Worm (Caenorhabditis elegans) whole organism, late embryonic: ENCODE results near the gene mrps-2.
"Not testable (repeated sequence)": the region's sequence is repeated elsewhere in the genome, so short reads cannot be mapped to it uniquely, and the experiment has no call there.

ENCODE experiments used
- K09A11.1 ChIP-seq: sonication (generic microtip); optimal IDR thresholded peaks from 2 replicates; lab custom pipeline; 2017; ENCODE audit warnings: antibody characterized with exemption, mild to moderate bottlenecking, missing genetic modification characterization, missing compliant biosample characterization; ENCODE audit not compliant: insufficient read depth
- ahr-1 ChIP-seq: sonication (generic microtip); optimal IDR thresholded peaks from 2 replicates; lab custom pipeline; 2016; ENCODE audit warnings: missing genetic modification characterization, missing compliant biosample characterization
- ceh-18 ChIP-seq: sonication (generic microtip); optimal IDR thresholded peaks from 2 replicates; lab custom pipeline; 2016; ENCODE audit warnings: missing genetic modification characterization, missing compliant biosample characterization
- ceh-30 ChIP-seq: fragments of 150-350 bp; optimal IDR thresholded peaks from 2 replicates; lab custom pipeline; 2014; ENCODE audit warnings: missing biosample characterization, missing genetic modification characterization
- ceh-31 ChIP-seq: sonication (generic microtip); optimal IDR thresholded peaks from 2 replicates; lab custom pipeline; 2016; ENCODE audit warnings: missing genetic modification characterization, missing compliant biosample characterization
- ceh-45 ChIP-seq: fragments of 200-800 bp; sonication (Bioruptor generic); IDR thresholded peaks from 2 replicates; pipeline ENCODE4 v1.3.6; 2022; ENCODE audit warnings: missing genetic modification reagents, missing genetic modification characterization, missing compliant biosample characterization
- ceh-48 ChIP-seq: sonication (generic microtip); optimal IDR thresholded peaks from 2 replicates; lab custom pipeline; 2016; ENCODE audit warnings: missing genetic modification characterization, inconsistent platforms, missing compliant biosample characterization
- ceh-6 ChIP-seq: fragments of 200-800 bp; sonication (Bioruptor generic); optimal IDR thresholded peaks from 2 replicates; lab custom pipeline; 2018; ENCODE audit warnings: mild to moderate bottlenecking, missing genetic modification characterization, missing compliant biosample characterization
- ceh-9 ChIP-seq: sonication (generic microtip); optimal IDR thresholded peaks from 2 replicates; lab custom pipeline; 2016; ENCODE audit warnings: mild to moderate bottlenecking, missing genetic modification characterization, inconsistent platforms, missing compliant biosample characterization
- dve-1 ChIP-seq: sonication (generic microtip); optimal IDR thresholded peaks from 2 replicates; lab custom pipeline; 2017; ENCODE audit warnings: antibody characterized with exemption, mild to moderate bottlenecking, missing genetic modification characterization, missing compliant biosample characterization
- elt-2 ChIP-seq: sonication (generic microtip); optimal IDR thresholded peaks from 2 replicates; lab custom pipeline; 2016; ENCODE audit warnings: missing genetic modification reagents, missing genetic modification characterization, missing compliant biosample characterization
- elt-4 ChIP-seq: sonication (generic microtip); optimal IDR thresholded peaks from 2 replicates; lab custom pipeline; 2016; ENCODE audit warnings: missing genetic modification characterization, missing compliant biosample characterization
- fax-1 ChIP-seq: sonication (generic microtip); optimal IDR thresholded peaks from 2 replicates; lab custom pipeline; 2016; ENCODE audit warnings: missing genotype, missing genetic modification characterization, missing compliant biosample characterization
- fkh-10 ChIP-seq: fragments of 150-350 bp; optimal IDR thresholded peaks from 2 replicates; lab custom pipeline; 2014; ENCODE audit warnings: missing biosample characterization, missing genetic modification reagents, missing genetic modification characterization
- gmeb-2 ChIP-seq: sonication (generic microtip); optimal IDR thresholded peaks from 2 replicates; lab custom pipeline; 2016; ENCODE audit warnings: missing genetic modification characterization, inconsistent platforms, missing compliant biosample characterization
- hlh-13 ChIP-seq: fragments of 200-800 bp; sonication (Bioruptor generic); optimal IDR thresholded peaks from 2 replicates; lab custom pipeline; 2018; ENCODE audit warnings: mild to moderate bottlenecking, missing genetic modification characterization, missing compliant biosample characterization
- hlh-6 ChIP-seq: sonication (generic microtip); optimal IDR thresholded peaks from 2 replicates; lab custom pipeline; 2016; ENCODE audit warnings: missing genotype, missing genetic modification characterization, missing compliant biosample characterization
- mec-3 ChIP-seq: sonication (generic microtip); optimal IDR thresholded peaks from 2 replicates; lab custom pipeline; 2016; ENCODE audit warnings: borderline replicate concordance, missing genetic modification characterization, missing compliant biosample characterization
- pha-2 ChIP-seq: sonication (generic microtip); optimal IDR thresholded peaks from 2 replicates; lab custom pipeline; 2017; ENCODE audit warnings: mild to moderate bottlenecking, missing genetic modification characterization, missing compliant biosample characterization
- pha-4 ChIP-seq: fragments of 150-350 bp; optimal IDR thresholded peaks from 2 replicates; lab custom pipeline; 2018; ENCODE audit warnings: missing biosample characterization, missing genetic modification reagents, missing genetic modification characterization
- pros-1 ChIP-seq: fragments of 150-350 bp; optimal IDR thresholded peaks from 2 replicates; lab custom pipeline; 2014; ENCODE audit warnings: missing biosample characterization, missing genetic modification reagents, missing genetic modification characterization
- tbx-2 ChIP-seq: sonication (generic microtip); optimal IDR thresholded peaks from 2 replicates; lab custom pipeline; 2016; ENCODE audit warnings: missing genetic modification characterization, missing compliant biosample characterization
- tbx-7 ChIP-seq: sonication (generic microtip); optimal IDR thresholded peaks from 2 replicates; lab custom pipeline; 2016; ENCODE audit warnings: missing genotype, missing genetic modification characterization, missing compliant biosample characterization
- unc-3 ChIP-seq, 2 experiments: fragments of 200-800 bp in 1 of 2; sonication (Bioruptor generic) in 1 of 2; sonication (generic microtip) in 1 of 2; conservative IDR thresholded peaks in 1 of 2; optimal IDR thresholded peaks in 1 of 2; 2 replicates each; pipeline versions ENCODE4 v1.3.6 to Lab custom; 2016 to 2022; ENCODE audit warnings: missing compliant biosample characterization in 2 of 2, missing genetic modification characterization in 2 of 2, missing genetic modification reagents in 1 of 2
- unc-42 ChIP-seq: sonication (generic microtip); optimal IDR thresholded peaks from 2 replicates; lab custom pipeline; 2016; ENCODE audit warnings: missing genotype, missing genetic modification characterization, missing compliant biosample characterization
- unc-55 ChIP-seq: sonication (generic microtip); optimal IDR thresholded peaks from 2 replicates; lab custom pipeline; 2017; ENCODE audit warnings: missing biosample characterization, missing genetic modification reagents, missing genetic modification characterization
- unc-86 ChIP-seq: sonication (generic microtip); optimal IDR thresholded peaks from 2 replicates; lab custom pipeline; 2016; ENCODE audit warnings: missing genetic modification characterization, missing compliant biosample characterization

The mrps-2 gene

DNA sequence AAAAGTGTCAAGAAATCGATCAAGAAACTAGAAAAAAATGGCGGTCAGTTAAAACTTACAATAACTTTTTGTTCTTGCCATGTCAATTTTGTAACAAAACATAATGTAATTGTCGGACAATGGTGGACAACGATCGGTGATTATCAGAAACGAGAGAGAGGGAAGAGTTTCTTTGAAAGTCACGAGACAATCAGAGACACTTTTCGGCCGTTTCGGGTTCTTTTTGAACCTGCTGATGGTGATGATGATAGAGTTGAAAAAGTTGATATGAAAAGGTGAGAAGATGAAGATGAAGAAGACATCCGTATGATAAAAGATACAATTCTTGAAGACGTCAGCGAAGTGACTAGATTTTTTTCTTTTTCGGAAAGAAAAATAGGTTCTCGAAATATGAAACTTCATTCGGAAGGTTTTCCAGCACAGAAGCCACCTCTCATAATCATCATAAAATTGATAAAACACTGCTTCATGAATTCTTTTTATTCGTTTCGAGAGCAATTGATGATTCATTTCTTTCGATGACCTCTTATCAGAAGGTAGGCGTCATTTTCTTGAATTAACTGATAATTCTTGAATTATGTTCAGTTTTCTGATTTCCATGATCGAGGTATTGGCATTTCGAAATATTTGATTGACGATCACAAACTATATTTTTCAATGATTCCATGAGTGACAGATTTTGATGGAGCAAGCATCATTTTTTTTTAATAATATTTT is 38.6 kb upstream of the mrps-2 start (continued):
- TF ChIP-seq ceh-31 = no peak

DNA sequence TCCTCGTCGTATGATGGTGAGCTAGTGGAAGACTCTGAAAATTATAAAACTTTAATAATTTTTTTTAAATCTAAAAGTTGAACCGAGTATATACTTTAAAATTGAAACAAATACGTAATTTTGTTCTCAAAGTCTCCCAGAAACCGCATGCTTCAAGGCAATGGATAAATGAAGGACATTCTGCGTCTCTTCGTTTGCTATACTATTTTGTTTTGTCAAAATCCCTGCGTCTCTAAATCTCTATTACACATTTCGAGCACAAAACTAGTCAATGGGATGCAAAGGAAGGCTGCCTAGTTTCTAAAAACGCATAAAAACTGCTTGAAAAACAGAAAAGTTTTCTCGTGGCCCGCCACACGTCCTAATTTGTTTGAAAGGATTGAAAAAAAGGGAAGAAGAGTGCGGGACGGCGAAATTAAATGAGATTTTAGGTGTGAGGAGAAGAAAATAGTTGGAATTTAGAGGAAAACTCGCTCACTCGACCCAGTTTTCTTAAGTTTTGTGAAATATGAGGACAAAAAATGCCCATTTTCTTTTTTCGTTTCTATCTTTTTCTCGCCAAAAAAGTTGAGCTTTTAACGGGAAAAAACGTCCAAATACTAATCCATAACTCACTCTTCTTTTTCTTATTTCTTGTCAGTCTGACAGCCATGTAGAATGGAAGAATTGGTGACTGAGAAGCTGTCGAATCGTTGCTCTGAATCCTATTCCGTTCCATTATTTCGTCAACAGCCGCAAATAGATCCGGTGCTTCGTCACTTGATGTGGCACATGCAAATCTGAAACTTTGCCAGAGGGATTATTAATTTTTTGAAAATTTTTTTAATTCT is 36.7 kb upstream of the mrps-2 start:
- TF ChIP-seq ceh-31 (peak; percentile 21), hlh-13 (no peak), unc-42 (peak; percentile 56), pros-1 (tag; lab: Kevin White, UChicago) (peak; percentile 14), unc-55 (GFP tag; lab: Kevin White, UChicago) (peak; percentile 28)

DNA sequence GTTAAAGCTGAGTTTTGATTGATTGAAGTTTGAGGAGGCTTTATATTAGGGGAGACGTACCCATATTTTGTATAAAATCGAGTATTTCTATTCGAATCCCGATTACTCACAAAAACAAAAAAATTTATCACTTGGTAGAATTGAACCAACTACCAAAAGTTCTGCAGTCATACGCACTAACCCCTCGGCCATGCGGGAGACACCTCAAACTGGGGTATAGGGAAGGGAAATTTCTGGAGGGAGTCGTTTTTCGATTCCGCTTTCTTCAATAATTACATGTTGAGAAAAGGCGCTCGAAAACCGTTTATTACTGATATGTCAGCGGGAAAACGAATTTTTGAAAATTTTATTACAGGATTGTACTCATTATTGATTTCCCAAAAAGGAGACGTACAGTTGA is 34.2 kb upstream of the mrps-2 start:
- peak; percentile 50 for TF ChIP-seq unc-3 (GFP tag; conservative IDR thresholded peaks at IDR 0.05; lab: Robert Waterston, UW)
- not testable (repeated sequence) for TF ChIP-seq unc-3 (tag; optimal IDR thresholded peaks at IDR 0.05; lab: Kevin White, UChicago)
- TF ChIP-seq ceh-45 = 0 out of 2 replicates have a peak, but pooled peaks have one; percentile 18

DNA sequence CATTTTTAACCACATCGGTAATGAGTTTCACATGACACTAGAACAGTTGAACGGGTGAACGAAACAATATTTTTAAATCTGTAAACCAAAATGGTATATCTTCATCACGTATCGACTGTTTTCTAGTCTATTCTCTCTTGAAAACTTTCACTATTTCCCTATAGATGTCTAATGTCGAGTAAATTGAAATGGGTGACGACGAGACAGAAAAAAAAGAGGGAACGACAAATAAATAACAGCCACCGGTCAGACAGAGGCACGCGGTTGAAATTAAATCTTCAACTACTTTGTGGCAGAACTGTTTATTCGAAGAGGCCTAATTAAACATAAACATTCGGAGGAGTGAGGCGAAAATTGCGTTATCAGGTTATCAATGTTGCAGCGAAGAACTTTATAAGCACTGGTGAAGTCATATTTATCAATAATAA is 31.1 kb upstream of the mrps-2 start:
- peak; percentile 31 for TF ChIP-seq elt-2
- no peak for TF ChIP-seq ceh-31
- TF ChIP-seq, all 69 proteins: peak for 1

DNA sequence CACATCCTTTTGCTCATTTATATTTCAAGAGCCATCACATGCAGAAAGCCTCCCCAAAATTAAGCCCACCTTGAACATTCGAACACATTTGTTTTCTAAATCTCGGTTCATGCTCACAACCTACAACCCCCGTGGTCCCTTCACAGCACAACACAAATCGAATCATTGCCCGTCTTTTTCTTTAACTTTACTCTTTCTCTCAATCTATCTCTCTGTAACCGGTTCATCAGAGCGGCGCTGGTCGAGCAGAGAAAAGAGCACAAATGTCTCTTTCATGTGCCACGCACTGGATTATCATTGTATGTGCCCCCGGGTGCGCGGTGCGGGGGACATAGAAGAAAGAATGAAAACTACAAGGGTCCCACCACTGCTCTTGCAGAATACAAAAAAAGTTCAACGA is 30.2 kb upstream of the mrps-2 start:
- TF ChIP-seq elt-2 = no peak
- no peak for TF ChIP-seq pha-4 (tag; lab: Kevin White, UChicago)
- no peak for TF ChIP-seq tbx-2 (tag; lab: Kevin White, UChicago)
- TF ChIP-seq mec-3 = no peak
- TF ChIP-seq gmeb-2 (tag; lab: Kevin White, UChicago) = no peak
- TF ChIP-seq fkh-10 = no peak
- no peak for TF ChIP-seq ceh-18 (tag; lab: Kevin White, UChicago)
- TF ChIP-seq unc-42 = peak; percentile 79

DNA sequence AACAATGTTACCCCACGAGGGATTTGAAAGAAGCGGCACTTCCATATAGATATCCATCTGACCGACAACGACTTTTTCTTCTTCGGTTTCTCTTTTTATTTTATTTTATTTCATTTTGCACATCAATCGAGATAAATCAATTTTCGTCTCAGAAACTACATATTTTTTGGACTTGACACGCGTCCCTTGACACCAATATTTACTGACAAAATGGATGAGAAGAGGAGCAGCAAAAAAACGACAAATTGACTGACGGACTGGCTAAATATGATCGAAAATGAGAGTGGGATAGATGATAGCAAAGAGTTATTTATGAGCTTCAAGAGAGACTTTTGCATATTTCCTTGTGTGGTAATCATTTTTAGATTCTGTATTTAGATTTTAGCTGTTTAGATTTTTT is 28.1 kb upstream of the mrps-2 start:
- no peak for TF ChIP-seq ceh-6 (GFP tag; lab: Kevin White, UChicago)
- TF ChIP-seq unc-86 (tag; lab: Kevin White, UChicago) = no peak
- TF ChIP-seq ceh-30 = no peak
- no peak for TF ChIP-seq ahr-1 (tag; lab: Kevin White, UChicago)
- no peak for TF ChIP-seq elt-4 (tag; lab: Kevin White, UChicago)
- no peak for TF ChIP-seq ceh-48 (tag; lab: Kevin White, UChicago)
- TF ChIP-seq fax-1 (tag; lab: Kevin White, UChicago) = no peak
- TF ChIP-seq gmeb-2 (tag; lab: Kevin White, UChicago) = no peak
- no peak for TF ChIP-seq hlh-6
- no peak for TF ChIP-seq ceh-9
- TF ChIP-seq dve-1 (tag; lab: Kevin White, UChicago) = no peak
- TF ChIP-seq hlh-13 = no peak
- no peak for TF ChIP-seq pha-2 (tag; lab: Kevin White, UChicago)

DNA sequence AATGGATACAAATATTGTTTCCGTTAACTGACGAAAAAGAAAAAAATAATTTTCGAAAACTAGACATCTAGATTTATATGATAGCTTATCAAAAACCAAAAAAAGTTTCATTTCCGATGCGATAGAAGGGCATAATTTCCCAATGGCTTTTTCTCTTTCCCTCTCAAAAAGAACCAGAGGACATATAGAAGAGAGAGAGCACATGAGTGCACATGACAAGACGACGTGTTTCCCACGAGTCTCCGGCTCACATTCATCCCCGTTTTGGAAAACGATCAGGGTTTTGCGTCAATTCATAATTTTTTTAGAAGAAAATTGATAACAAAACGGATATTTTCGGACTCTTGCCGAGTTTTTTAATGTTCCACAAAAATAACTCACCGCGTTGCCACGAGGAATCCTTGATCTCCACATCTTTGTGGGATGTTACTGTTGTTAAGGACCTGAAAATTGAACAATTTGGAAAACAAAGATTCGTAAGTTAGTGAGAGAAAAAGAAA is 21.1 kb upstream of the mrps-2 start, which contains the start of gene lmd-3:
Gene lmd-3, minus strand, starts transcription at position 450 of the 500 bp plus-strand sequence.
- TF ChIP-seq tbx-7 = no peak
- TF ChIP-seq ceh-6 (GFP tag; lab: Kevin White, UChicago) = no peak
- TF ChIP-seq fkh-10 = no peak
- TF ChIP-seq pros-1 (tag; lab: Kevin White, UChicago) = no peak
- TF ChIP-seq K09A11.1 (tag; lab: Kevin White, UChicago) = no peak
- no peak for TF ChIP-seq hlh-6
- TF ChIP-seq unc-42 = no peak
- TF ChIP-seq, all 69 proteins: peak for 0
